Worm (Caenorhabditis elegans): ENCODE measurements around the gene cut-1.

DNA sequence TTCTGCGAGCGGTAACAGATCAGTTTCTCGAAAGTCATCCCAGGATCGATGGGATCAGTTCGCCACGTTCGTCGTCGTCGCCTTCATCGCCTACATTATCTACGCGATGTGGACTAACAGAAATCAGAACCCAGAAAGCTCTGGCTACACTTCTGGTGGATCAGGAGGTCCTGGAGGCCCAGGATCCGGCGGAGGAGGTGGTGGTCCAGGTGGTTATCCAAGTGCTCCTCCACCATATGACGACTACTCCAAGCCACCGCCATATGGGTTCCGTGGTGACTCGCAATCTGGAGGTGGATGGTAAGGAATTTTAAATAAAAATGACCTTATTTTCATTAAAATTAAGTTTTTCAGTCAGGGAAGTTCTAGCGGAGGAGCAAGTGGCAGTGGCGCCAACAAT, 28.7 kb upstream of the cut-1 start:
- no peak for TF ChIP-seq nhr-12 (tag; optimal IDR thresholded peaks at IDR 0.05)
- TF ChIP-seq nhr-43 (tag; optimal IDR thresholded peaks at IDR 0.05; ENCODE audit: poor library complexity, severe bottlenecking) = no peak
- no peak for TF ChIP-seq ZK546.5 (tag; optimal IDR thresholded peaks at IDR 0.05)
- TF ChIP-seq sea-2 (GFP tag; optimal IDR thresholded peaks at IDR 0.05) = no peak
- TF ChIP-seq elt-3 (tag; optimal IDR thresholded peaks at IDR 0.05) = no peak
- no peak for TF ChIP-seq lin-15B (tag; optimal IDR thresholded peaks at IDR 0.05)
- no peak for TF ChIP-seq lin-39 (tag; optimal IDR thresholded peaks at IDR 0.05)
- TF ChIP-seq jun-1 (tag; optimal IDR thresholded peaks at IDR 0.05) = no peak
- no peak for TF ChIP-seq nhr-11 (tag; optimal IDR thresholded peaks at IDR 0.05)
- no peak for TF ChIP-seq snpc-4 (tag; optimal IDR thresholded peaks at IDR 0.05)
